Worm (Caenorhabditis elegans): ENCODE results near the gene cwn-1.

- TF ChIP-seq ceh-45 (GFP tag; IDR thresholded peaks at IDR 0.05) = no peak
- TF ChIP-seq hlh-30 (tag; optimal IDR thresholded peaks at IDR 0.05; ENCODE audit: insufficient read depth) = no peak
- no peak for TF ChIP-seq fkh-10 (GFP tag; optimal IDR thresholded peaks at IDR 0.05)
- no peak for TF ChIP-seq nhr-232 (tag; optimal IDR thresholded peaks at IDR 0.05)
- TF ChIP-seq tbx-2 (tag; optimal IDR thresholded peaks at IDR 0.05) = no peak
Observed at ce11 chrII:84134-84533, 49.3 kb downstream of the cwn-1 start, which contains the start of gene C50D2.6.
